Fruit fly (Drosophila melanogaster): ENCODE measurements around the gene CG4455.

CG4455 gene

DNA sequence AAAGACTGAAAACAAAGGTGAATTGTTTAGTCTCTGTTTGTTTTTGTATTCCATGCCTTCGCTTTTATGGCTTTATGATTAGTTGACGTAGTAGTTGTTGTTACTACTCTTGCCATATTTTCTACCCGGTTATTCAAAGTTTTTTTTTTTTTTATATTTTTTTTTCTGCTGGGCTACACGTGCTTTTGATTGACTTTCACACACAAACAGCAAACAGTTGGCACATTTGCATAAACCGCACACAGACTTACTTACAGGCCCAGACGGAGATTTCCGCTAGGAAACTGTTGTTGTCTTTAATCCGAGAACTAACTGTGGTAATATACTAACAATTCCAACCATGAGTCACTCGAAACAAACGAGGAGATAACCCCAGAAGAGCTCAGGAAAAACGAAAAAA lies 36.9 kb upstream of the CG4455 start:
- TF ChIP-seq Pif1B (GFP tag; optimal IDR thresholded peaks at IDR 0.05): no peak
- TF ChIP-seq Snoo (tag; optimal IDR thresholded peaks at IDR 0.05): no peak
- no peak for TF ChIP-seq Ets98B (GFP tag; IDR thresholded peaks at IDR 0.05)
- TF ChIP-seq gl (tag; optimal IDR thresholded peaks at IDR 0.05): no peak
- TF ChIP-seq CG13204 (GFP tag; optimal IDR thresholded peaks at IDR 0.05): no peak
- TF ChIP-seq CG32121 (GFP tag; IDR thresholded peaks at IDR 0.05): no peak
- TF ChIP-seq CG9948 (tag; optimal IDR thresholded peaks at IDR 0.05): no peak
- TF ChIP-seq CG10348 (GFP tag; IDR thresholded peaks at IDR 0.05): no peak
- TF ChIP-seq CG15710 (tag; optimal IDR thresholded peaks at IDR 0.05): no peak
- no peak for TF ChIP-seq CG8159 (tag; optimal IDR thresholded peaks at IDR 0.05)
- TF ChIP-seq Pif1A (GFP tag; optimal IDR thresholded peaks at IDR 0.05): no peak
- no peak for TF ChIP-seq EcR (GFP tag; optimal IDR thresholded peaks at IDR 0.05)
- no peak for TF ChIP-seq CG14655 (GFP tag; optimal IDR thresholded peaks at IDR 0.05)

DNA sequence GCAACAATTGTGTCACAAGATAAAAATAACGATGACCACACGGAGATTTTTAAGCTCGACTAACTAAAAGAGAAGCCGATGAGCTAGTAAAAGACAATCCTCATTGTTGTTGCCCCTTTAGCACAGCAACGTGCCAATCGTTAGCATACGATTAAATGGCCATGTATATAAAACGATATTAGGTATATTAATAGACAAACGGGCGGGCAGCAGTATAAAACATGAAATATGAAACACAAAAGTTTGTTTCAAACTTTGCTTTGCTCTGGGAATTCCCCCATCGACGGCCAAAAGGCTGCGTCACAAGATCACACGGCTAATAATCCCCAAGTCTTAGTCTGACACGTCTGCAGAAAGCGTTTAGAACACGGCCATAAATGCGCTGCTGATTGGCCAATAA lies 36.3 kb upstream of the CG4455 start:
- no peak for TF ChIP-seq CG8301 (tag; optimal IDR thresholded peaks at IDR 0.05)
- TF ChIP-seq CG15710 (tag; optimal IDR thresholded peaks at IDR 0.05): no peak
- TF ChIP-seq gl (tag; optimal IDR thresholded peaks at IDR 0.05): no peak
- TF ChIP-seq CG4496 (GFP tag; IDR thresholded peaks at IDR 0.05): no peak
- TF ChIP-seq CG14655 (GFP tag; optimal IDR thresholded peaks at IDR 0.05): no peak
- no peak for TF ChIP-seq Ets98B (GFP tag; IDR thresholded peaks at IDR 0.05)
- TF ChIP-seq CG10348 (GFP tag; IDR thresholded peaks at IDR 0.05): no peak

DNA sequence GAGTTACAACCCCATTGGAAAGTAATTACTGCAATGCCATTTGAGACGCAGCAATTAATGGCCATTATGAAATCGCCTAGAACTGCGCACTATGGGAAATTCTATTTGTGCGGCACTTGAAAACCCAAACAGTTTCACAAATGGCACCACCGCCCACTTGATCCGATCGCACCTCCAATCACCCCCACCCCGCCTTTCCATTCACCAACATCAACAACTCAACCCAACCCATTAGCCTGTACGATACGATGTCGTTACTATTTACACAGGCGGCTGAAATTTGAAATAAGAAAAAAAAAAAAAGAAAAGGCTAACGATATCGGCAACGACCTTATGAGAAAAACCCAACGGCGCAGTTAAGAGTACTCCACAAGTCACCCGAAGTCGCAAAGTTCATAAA lies 35.6 kb upstream of the CG4455 start:
- TF ChIP-seq CG8159 (tag; optimal IDR thresholded peaks at IDR 0.05): no peak
- no peak for TF ChIP-seq CG8301 (tag; optimal IDR thresholded peaks at IDR 0.05)
- no peak for TF ChIP-seq EcR (GFP tag; optimal IDR thresholded peaks at IDR 0.05)
- TF ChIP-seq gl (tag; optimal IDR thresholded peaks at IDR 0.05): no peak
- no peak for TF ChIP-seq D1 (tag; optimal IDR thresholded peaks at IDR 0.05)
- TF ChIP-seq CG15710 (tag; optimal IDR thresholded peaks at IDR 0.05): no peak
- TF ChIP-seq CG4496 (GFP tag; IDR thresholded peaks at IDR 0.05): no peak
- no peak for TF ChIP-seq CG14655 (GFP tag; optimal IDR thresholded peaks at IDR 0.05)
- no peak for TF ChIP-seq CG13204 (GFP tag; optimal IDR thresholded peaks at IDR 0.05)
- TF ChIP-seq Ets98B (GFP tag; IDR thresholded peaks at IDR 0.05): no peak
- TF ChIP-seq CG32121 (GFP tag; IDR thresholded peaks at IDR 0.05): no peak
- TF ChIP-seq CG12605 (GFP tag; IDR thresholded peaks at IDR 0.05): no peak

DNA sequence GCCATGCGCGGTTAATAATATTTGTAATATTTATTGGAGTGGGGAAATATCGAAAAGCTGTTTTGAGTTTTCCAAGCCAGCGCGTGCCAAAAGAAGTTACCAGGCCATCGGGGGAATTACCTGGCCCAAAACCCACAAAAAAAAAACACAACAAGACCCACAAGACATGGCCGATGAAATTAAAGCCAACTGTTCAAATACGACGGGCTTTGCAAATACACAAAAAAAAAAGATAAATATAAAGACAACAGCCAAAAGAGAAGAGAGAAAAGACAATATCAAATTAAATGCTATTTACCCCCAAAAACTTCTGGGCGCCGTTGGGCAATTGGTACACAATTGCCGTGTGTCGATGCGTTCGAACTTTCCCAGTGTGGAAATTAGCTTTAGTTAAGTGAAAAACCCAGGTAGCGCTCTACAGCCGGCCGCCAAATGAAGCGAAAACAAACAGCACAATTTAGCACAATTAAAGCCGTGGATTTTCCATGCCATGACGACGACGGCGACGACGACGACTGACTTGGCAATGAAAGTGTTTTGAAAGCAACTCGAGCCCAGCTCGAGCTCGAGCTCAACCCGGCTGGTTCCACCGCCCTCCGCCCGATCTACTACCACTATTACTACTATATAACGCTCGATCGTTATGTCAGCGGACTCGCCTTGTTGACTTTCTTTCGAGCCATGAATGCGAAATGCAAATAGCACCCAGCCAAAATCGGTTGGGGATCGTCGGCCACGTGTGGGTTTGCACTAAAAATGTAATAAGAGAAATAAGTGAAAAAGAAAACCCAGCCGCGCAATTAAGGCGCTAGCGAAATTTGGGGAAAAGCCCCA lies 34.7 kb upstream of the CG4455 start:
- TF ChIP-seq CG4496 (GFP tag; IDR thresholded peaks at IDR 0.05) (no peak), Pif1B (GFP tag; optimal IDR thresholded peaks at IDR 0.05) (no peak), CG34367 (tag; optimal IDR thresholded peaks at IDR 0.05) (no peak), CG13204 (GFP tag; optimal IDR thresholded peaks at IDR 0.05) (no peak)

DNA sequence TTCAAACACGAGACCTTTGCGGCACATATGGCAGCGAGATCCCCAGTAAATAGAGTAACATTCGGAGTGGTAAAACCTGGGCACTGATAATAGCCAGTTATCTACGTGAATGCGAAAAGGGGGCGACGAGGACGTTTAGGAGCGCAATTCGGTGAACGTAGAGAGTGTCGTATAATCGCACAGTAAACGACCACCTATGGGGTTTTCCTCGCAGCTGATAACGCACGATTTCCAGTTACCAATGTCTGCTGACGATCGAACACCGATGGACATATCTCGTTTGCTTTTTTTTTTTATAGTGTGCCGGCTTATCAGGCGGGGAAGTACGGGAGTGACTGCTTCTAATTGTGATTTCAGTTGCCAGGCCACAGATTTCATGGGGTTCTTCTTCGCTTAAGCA lies 33.0 kb upstream of the CG4455 start:
- no peak for TF ChIP-seq CG4496 (GFP tag; IDR thresholded peaks at IDR 0.05)
- TF ChIP-seq gl (tag; optimal IDR thresholded peaks at IDR 0.05): no peak
- no peak for TF ChIP-seq D1 (tag; optimal IDR thresholded peaks at IDR 0.05)
- TF ChIP-seq CG32121 (GFP tag; IDR thresholded peaks at IDR 0.05): no peak
- TF ChIP-seq CG12605 (GFP tag; IDR thresholded peaks at IDR 0.05): no peak
- no peak for TF ChIP-seq CG14655 (GFP tag; optimal IDR thresholded peaks at IDR 0.05)
- TF ChIP-seq Pif1A (GFP tag; optimal IDR thresholded peaks at IDR 0.05): no peak
- TF ChIP-seq Pif1B (GFP tag; optimal IDR thresholded peaks at IDR 0.05): no peak
- no peak for TF ChIP-seq CG34367 (tag; optimal IDR thresholded peaks at IDR 0.05)
- no peak for TF ChIP-seq EcR (GFP tag; optimal IDR thresholded peaks at IDR 0.05)
- no peak for TF ChIP-seq CG15710 (tag; optimal IDR thresholded peaks at IDR 0.05)
- no peak for TF ChIP-seq CG8301 (tag; optimal IDR thresholded peaks at IDR 0.05)
- no peak for TF ChIP-seq Snoo (tag; optimal IDR thresholded peaks at IDR 0.05)
- TF ChIP-seq CG9948 (tag; optimal IDR thresholded peaks at IDR 0.05): no peak
- TF ChIP-seq Ets98B (GFP tag; IDR thresholded peaks at IDR 0.05): no peak
- TF ChIP-seq CG8159 (tag; optimal IDR thresholded peaks at IDR 0.05): no peak
- TF ChIP-seq CG10348 (GFP tag; IDR thresholded peaks at IDR 0.05): no peak
- no peak for TF ChIP-seq rn (GFP tag; IDR thresholded peaks at IDR 0.05)
- TF ChIP-seq CG17806 (tag; optimal IDR thresholded peaks at IDR 0.05): no peak
- no peak for TF ChIP-seq fd96Ca (GFP tag; IDR thresholded peaks at IDR 0.05)

DNA sequence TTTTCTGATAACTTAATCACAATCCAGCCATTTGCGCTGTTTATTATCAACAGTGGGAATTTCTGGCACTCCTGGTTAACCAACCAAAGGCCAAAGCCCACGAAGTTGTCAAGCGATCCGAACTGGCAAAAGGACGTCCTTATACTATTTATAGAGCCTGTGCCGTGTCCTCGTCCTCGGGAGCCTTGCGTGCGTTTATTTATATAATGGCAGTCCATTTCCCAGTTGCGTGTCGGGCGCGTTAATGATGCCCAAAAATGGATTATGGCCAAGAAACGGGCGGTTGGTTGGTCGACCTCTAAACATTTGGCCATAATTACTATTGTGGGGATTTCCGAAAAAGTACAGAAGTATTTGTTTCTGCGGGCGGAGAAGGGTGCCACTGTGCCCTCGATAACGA lies 32.3 kb upstream of the CG4455 start:
- TF ChIP-seq D1 (tag; optimal IDR thresholded peaks at IDR 0.05) (no peak), Ets98B (GFP tag; IDR thresholded peaks at IDR 0.05) (no peak), CG4496 (GFP tag; IDR thresholded peaks at IDR 0.05) (no peak)

DNA sequence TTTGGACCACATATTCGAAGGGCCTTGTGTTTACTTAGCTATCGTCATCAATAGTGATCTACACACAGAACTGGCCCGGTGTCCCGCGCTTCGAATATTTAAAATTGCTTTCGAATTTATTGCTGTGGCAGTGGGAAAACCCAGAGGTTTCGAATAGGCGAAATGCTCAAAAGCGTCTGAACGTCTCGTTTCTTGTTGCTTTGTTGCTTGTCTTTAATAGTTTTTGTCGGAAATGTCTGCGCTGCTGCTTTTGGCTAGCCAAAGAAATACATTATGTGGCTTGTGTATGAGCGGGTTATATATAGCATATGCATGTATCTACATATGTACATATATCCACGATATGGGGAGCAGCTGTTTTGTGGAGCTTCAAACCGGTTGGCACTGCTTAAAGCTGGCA lies 31.5 kb upstream of the CG4455 start:
- TF ChIP-seq Ets98B (GFP tag; IDR thresholded peaks at IDR 0.05) (no peak), CG4496 (GFP tag; IDR thresholded peaks at IDR 0.05) (0 out of 3 replicates have a peak, but pooled peaks have one; percentile 23)
